Worm (Caenorhabditis elegans) whole organism, young adult: ENCODE results near the gene Y11D7A.19.

Experiments used
- B0261.1 ChIP-seq: sonication (generic microtip); optimal IDR thresholded peaks from 2 replicates; lab custom pipeline; 2016; ENCODE audit warnings: mild to moderate bottlenecking, missing genetic modification characterization, moderate library complexity, missing compliant biosample characterization
- F10E7.11 ChIP-seq: sonication (generic microtip); optimal IDR thresholded peaks from 2 replicates; lab custom pipeline; 2017; ENCODE audit warnings: mild to moderate bottlenecking, missing genetic modification characterization, moderate library complexity, missing compliant biosample characterization
- F52B5.7 ChIP-seq: sonication (generic microtip); optimal IDR thresholded peaks from 2 replicates; lab custom pipeline; 2016; ENCODE audit warnings: mild to moderate bottlenecking, missing genetic modification characterization, missing compliant biosample characterization
- F57A8.1 ChIP-seq: fragments of 200-800 bp; sonication (Bioruptor generic); optimal IDR thresholded peaks from 2 replicates; lab custom pipeline; 2018; ENCODE audit warnings: mild to moderate bottlenecking, missing genetic modification characterization, moderate library complexity, missing compliant biosample characterization
- K11D2.4 ChIP-seq: fragments of 200-800 bp; sonication (Bioruptor generic); IDR thresholded peaks from 2 replicates; pipeline ENCODE4 v1.3.6; 2022; ENCODE audit warnings: missing genetic modification reagents, missing genetic modification characterization, missing compliant biosample characterization
- K12H6.12 ChIP-seq: fragments of 200-800 bp; sonication (Bioruptor generic); optimal IDR thresholded peaks from 2 replicates; lab custom pipeline; 2018; ENCODE audit warnings: mild to moderate bottlenecking, missing genetic modification characterization, missing compliant biosample characterization
- Y56A3A.18 ChIP-seq: fragments of 200-800 bp; sonication (Bioruptor generic); IDR thresholded peaks from 2 replicates; pipeline ENCODE4 v1.3.6; 2022; ENCODE audit warnings: missing genetic modification reagents, missing genetic modification characterization, missing compliant biosample characterization
- attf-5 ChIP-seq: fragments of 200-800 bp; sonication (Bioruptor generic); optimal IDR thresholded peaks from 2 replicates; lab custom pipeline; 2018; ENCODE audit warnings: mild to moderate bottlenecking, missing genetic modification characterization, missing compliant biosample characterization
- attf-6 ChIP-seq: fragments of 200-800 bp; sonication (Bioruptor generic); IDR thresholded peaks from 2 replicates; pipeline ENCODE4 v1.3.6; 2022; ENCODE audit warnings: missing genetic modification reagents, missing genetic modification characterization, missing compliant biosample characterization
- bed-1 ChIP-seq: fragments of 200-800 bp; sonication (Bioruptor generic); IDR thresholded peaks from 2 replicates; pipeline ENCODE4 v1.3.6; 2022; ENCODE audit warnings: missing genetic modification reagents, missing genetic modification characterization, missing compliant biosample characterization
- cebp-1 ChIP-seq, 2 experiments: fragments of 200-800 bp in 1 of 2; sonication (Bioruptor generic) in 1 of 2; sonication (generic microtip) in 1 of 2; IDR thresholded peaks in 1 of 2; optimal IDR thresholded peaks in 1 of 2; 2 replicates each; pipeline versions ENCODE4 v1.3.6 to Lab custom; 2017 to 2022; ENCODE audit warnings: missing compliant biosample characterization in 2 of 2, missing genetic modification characterization in 2 of 2, mild to moderate bottlenecking in 1 of 2, missing genetic modification reagents in 1 of 2, moderate library complexity in 1 of 2
- ceh-27 ChIP-seq: fragments of 200-800 bp; sonication (Bioruptor generic); optimal IDR thresholded peaks from 2 replicates; lab custom pipeline; 2018; ENCODE audit warnings: mild to moderate bottlenecking, missing genetic modification characterization, moderate library complexity, missing compliant biosample characterization
- dpl-1 ChIP-seq: fragments of 150-350 bp; optimal IDR thresholded peaks from 2 replicates; lab custom pipeline; 2014; ENCODE audit warnings: missing biosample characterization, missing genetic modification reagents, missing genetic modification characterization
- efl-1 ChIP-seq: fragments of 150-350 bp; optimal IDR thresholded peaks from 2 replicates; lab custom pipeline; 2014; ENCODE audit warnings: missing biosample characterization, missing genetic modification reagents, missing genetic modification characterization
- egl-18 ChIP-seq: fragments of 200-800 bp; sonication (Bioruptor generic); IDR thresholded peaks from 2 replicates; pipeline ENCODE4 v1.3.6; 2022; ENCODE audit warnings: missing genetic modification reagents, missing genetic modification characterization, missing compliant biosample characterization
- fkh-3 ChIP-seq: sonication (generic microtip); optimal IDR thresholded peaks from 2 replicates; lab custom pipeline; 2016; ENCODE audit warnings: mild to moderate bottlenecking, missing genetic modification characterization, missing compliant biosample characterization
- him-1 ChIP-seq: sonication (generic microtip); optimal IDR thresholded peaks from 2 replicates; lab custom pipeline; 2016; ENCODE audit warnings: missing genotype, missing genetic modification reagents, missing genetic modification characterization, missing compliant biosample characterization
- hlh-12 ChIP-seq: sonication (generic microtip); optimal IDR thresholded peaks from 2 replicates; lab custom pipeline; 2016; ENCODE audit warnings: missing genetic modification characterization, missing compliant biosample characterization
- hmg-1.2 ChIP-seq: fragments of 200-800 bp; sonication (Bioruptor generic); IDR thresholded peaks from 2 replicates; pipeline ENCODE4 v1.3.6; 2022; ENCODE audit warnings: missing genetic modification reagents, missing genetic modification characterization, missing compliant biosample characterization
- hrde-1 ChIP-seq: sonication (generic microtip); optimal IDR thresholded peaks from 2 replicates; lab custom pipeline; 2016; ENCODE audit warnings: missing genetic modification characterization, mild to moderate bottlenecking, missing compliant biosample characterization, moderate library complexity, missing genotype, missing genetic modification reagents, borderline replicate concordance
- lag-1 ChIP-seq: fragments of 200-800 bp; sonication (Bioruptor generic); IDR thresholded peaks from 2 replicates; pipeline ENCODE4 v1.3.6; 2022; ENCODE audit warnings: missing genetic modification reagents, missing genetic modification characterization, missing compliant biosample characterization
- lin-35 ChIP-seq, 3 experiments: fragments of 150-350 bp in 2 of 3; sonication (generic microtip) in 1 of 3; optimal IDR thresholded peaks; 2 replicates each; lab custom pipeline; 2014 to 2018; ENCODE audit warnings: missing biosample characterization in 3 of 3, missing genetic modification characterization in 3 of 3, missing genetic modification reagents in 3 of 3
- lin-40 ChIP-seq: sonication (generic microtip); optimal IDR thresholded peaks from 2 replicates; lab custom pipeline; 2016; ENCODE audit warnings: missing genetic modification characterization, mild to moderate bottlenecking, missing compliant biosample characterization, missing genotype, missing genetic modification reagents
- madf-6 ChIP-seq: fragments of 200-800 bp; sonication (Bioruptor generic); IDR thresholded peaks from 2 replicates; pipeline ENCODE4 v1.3.6; 2022; ENCODE audit warnings: missing genetic modification reagents, missing genetic modification characterization, missing compliant biosample characterization
- mcd-1 ChIP-seq: fragments of 200-800 bp; sonication (Bioruptor generic); IDR thresholded peaks from 2 replicates; pipeline ENCODE4 v1.3.6; 2022; ENCODE audit warnings: missing genetic modification reagents, missing genetic modification characterization, missing compliant biosample characterization
- mes-4 ChIP-seq: sonication (generic microtip); optimal IDR thresholded peaks from 2 replicates; lab custom pipeline; 2016; ENCODE audit warnings: missing genotype, missing genetic modification characterization, missing compliant biosample characterization
- nfya-2 ChIP-seq: fragments of 200-800 bp; sonication (Bioruptor generic); IDR thresholded peaks from 2 replicates; pipeline ENCODE4 v1.3.6; 2022; ENCODE audit warnings: missing genetic modification reagents, missing genetic modification characterization, missing compliant biosample characterization
- nhr-120 ChIP-seq: fragments of 200-800 bp; sonication (Bioruptor generic); IDR thresholded peaks from 2 replicates; pipeline ENCODE4 v1.3.6; 2022; ENCODE audit warnings: missing genetic modification characterization, missing compliant biosample characterization
- nhr-179 ChIP-seq: sonication (generic microtip); optimal IDR thresholded peaks from 2 replicates; lab custom pipeline; 2016; ENCODE audit warnings: mild to moderate bottlenecking, missing genetic modification characterization, missing compliant biosample characterization
- nhr-27 ChIP-seq: fragments of 200-800 bp; sonication (Bioruptor generic); optimal IDR thresholded peaks from 2 replicates; lab custom pipeline; 2018; ENCODE audit warnings: mild to moderate bottlenecking, missing genetic modification characterization, moderate library complexity, missing compliant biosample characterization
- nhr-80 ChIP-seq: sonication (generic microtip); optimal IDR thresholded peaks from 2 replicates; lab custom pipeline; 2016; ENCODE audit warnings: missing genetic modification characterization, missing compliant biosample characterization
- rcor-1 ChIP-seq: fragments of 200-800 bp; sonication (Bioruptor generic); IDR thresholded peaks from 2 replicates; pipeline ENCODE4 v1.3.6; 2022; ENCODE audit warnings: missing genetic modification reagents, missing genetic modification characterization, missing compliant biosample characterization
- repo-1 ChIP-seq: sonication (generic microtip); optimal IDR thresholded peaks from 2 replicates; lab custom pipeline; 2017; ENCODE audit warnings: mild to moderate bottlenecking, missing genetic modification characterization, missing compliant biosample characterization
- snpc-4 ChIP-seq, 5 experiments: fragments of 150-350 bp in 1 of 5; sonication (generic microtip) in 4 of 5; optimal IDR thresholded peaks; 2 replicates each; lab custom pipeline; 2014 to 2018; ENCODE audit warnings: missing genetic modification characterization in 5 of 5, missing biosample characterization in 3 of 5, antibody characterized with exemption in 2 of 5, mild to moderate bottlenecking in 2 of 5, missing compliant biosample characterization in 2 of 5, missing genotype in 2 of 5, moderate library complexity in 2 of 5, missing genetic modification reagents in 1 of 5
- tlf-1 ChIP-seq: fragments of 200-800 bp; sonication (Bioruptor generic); optimal IDR thresholded peaks from 2 replicates; lab custom pipeline; 2018; ENCODE audit warnings: mild to moderate bottlenecking, missing genetic modification characterization, missing compliant biosample characterization
- unc-130 ChIP-seq: sonication (generic microtip); optimal IDR thresholded peaks from 2 replicates; lab custom pipeline; 2016; ENCODE audit warnings: missing genetic modification reagents, missing genetic modification characterization, missing compliant biosample characterization
- ztf-22 ChIP-seq: fragments of 200-800 bp; sonication (Bioruptor generic); optimal IDR thresholded peaks from 2 replicates; lab custom pipeline; 2018; ENCODE audit warnings: mild to moderate bottlenecking, missing genetic modification characterization, moderate library complexity, missing compliant biosample characterization
- ztf-26 ChIP-seq: sonication (generic microtip); optimal IDR thresholded peaks from 2 replicates; lab custom pipeline; 2017; ENCODE audit warnings: missing genetic modification characterization, missing compliant biosample characterization
- ztf-6 ChIP-seq: fragments of 200-800 bp; sonication (Bioruptor generic); IDR thresholded peaks from 2 replicates; pipeline ENCODE4 v1.3.6; 2022; ENCODE audit warnings: missing genetic modification reagents, missing genetic modification characterization, missing compliant biosample characterization

Gene Y11D7A.19

ce11 chrIV:9218415-9218814 is 47.9 kb downstream of the Y11D7A.19 start:
- TF ChIP-seq ztf-6 (GFP tag; lab: Robert Waterston, UW) = no peak
- no peak for TF ChIP-seq snpc-4 (GFP tag; optimal IDR thresholded peaks at IDR 0.05; lab: Kevin White, UChicago)
- no peak for TF ChIP-seq snpc-4 (tag; optimal IDR thresholded peaks at IDR 0.05; lab: Kevin White, UChicago)
- TF ChIP-seq unc-130 (GFP tag; lab: Kevin White, UChicago) = no peak
- no peak for TF ChIP-seq hrde-1 (tag; lab: Kevin White, UChicago)
- no peak for TF ChIP-seq nfya-2 (GFP tag; lab: Robert Waterston, UW)
- no peak for TF ChIP-seq lin-35 (GFP tag; optimal IDR thresholded peaks at IDR 0.05; lab: Kevin White, UChicago)
- no peak for TF ChIP-seq F52B5.7 (tag; lab: Kevin White, UChicago)
- TF ChIP-seq B0261.1 = no peak
- no peak for TF ChIP-seq K12H6.12 (tag; lab: Kevin White, UChicago)
- no peak for TF ChIP-seq ztf-22 (GFP tag; lab: Kevin White, UChicago)
- no peak for TF ChIP-seq attf-6
- TF ChIP-seq repo-1 (tag; lab: Kevin White, UChicago) = no peak
- TF ChIP-seq nhr-120 (GFP tag; lab: Robert Waterston, UW) = no peak
- no peak for TF ChIP-seq efl-1
- TF ChIP-seq nhr-27 (tag; lab: Kevin White, UChicago) = no peak

- TF ChIP-seq snpc-4 (GFP tag; optimal IDR thresholded peaks at IDR 0.05; lab: Kevin White, UChicago) (no peak), snpc-4 (tag; optimal IDR thresholded peaks at IDR 0.05; lab: Kevin White, UChicago) (no peak), mes-4 (no peak), nfya-2 (GFP tag; lab: Robert Waterston, UW) (no peak), tlf-1 (GFP tag; lab: Kevin White, UChicago) (no peak), lag-1 (no peak), nhr-179 (no peak), nhr-27 (tag; lab: Kevin White, UChicago) (no peak), nhr-120 (GFP tag; lab: Robert Waterston, UW) (no peak), rcor-1 (GFP tag; lab: Robert Waterston, UW) (no peak), F10E7.11 (no peak), egl-18 (GFP tag; lab: Robert Waterston, UW) (no peak), K11D2.4 (GFP tag; lab: Robert Waterston, UW) (no peak), hlh-12 (tag; lab: Kevin White, UChicago) (no peak), dpl-1 (GFP tag; lab: Kevin White, UChicago) (no peak), Y56A3A.18 (no peak)
These were observed 48.9 kb downstream of the Y11D7A.19 start, which contains the start of gene C46C2.2 for ce11 chrIV:9217426-9217825. Gene C46C2.2 (plus strand): TSS chrIV:9217726.

- no peak for TF ChIP-seq ztf-26 (tag; lab: Kevin White, UChicago)
- no peak for TF ChIP-seq fkh-3
- TF ChIP-seq F57A8.1 (GFP tag; lab: Kevin White, UChicago) = no peak
- peak; percentile 81 for TF ChIP-seq nhr-80 (tag; lab: Kevin White, UChicago)
- no peak for TF ChIP-seq mcd-1 (GFP tag; lab: Robert Waterston, UW)
- TF ChIP-seq attf-5 = peak; percentile 24
- no peak for TF ChIP-seq him-1 (tag; lab: Kevin White, UChicago)
These were observed 49.4 kb downstream of the Y11D7A.19 start for ce11 chrIV:9216956-9217355.

ce11 chrIV:9216437-9216836 is 49.9 kb downstream of the Y11D7A.19 start:
- TF ChIP-seq bed-1 (GFP tag; lab: Robert Waterston, UW) = no peak
- TF ChIP-seq tlf-1 (GFP tag; lab: Kevin White, UChicago) = no peak
- peak; percentile 10 for TF ChIP-seq ceh-27 (GFP tag; lab: Kevin White, UChicago)
- TF ChIP-seq lin-35 (GFP tag; optimal IDR thresholded peaks at IDR 0.05; lab: Kevin White, UChicago) = peak in 1 of 3 experiments; percentile 34
- no peak for TF ChIP-seq cebp-1 (GFP tag; IDR thresholded peaks at IDR 0.05; lab: Robert Waterston, UW)
- peak; percentile 15 for TF ChIP-seq cebp-1 (tag; optimal IDR thresholded peaks at IDR 0.05; lab: Kevin White, UChicago)
- peak; percentile 9 for TF ChIP-seq lin-40 (tag; lab: Kevin White, UChicago)
- no peak for TF ChIP-seq madf-6 (GFP tag; lab: Robert Waterston, UW)
- peak; percentile 62; the same call in 1 of the 2 replicates for TF ChIP-seq hmg-1.2 (GFP tag; lab: Robert Waterston, UW)
